Fruit fly (Drosophila melanogaster): ENCODE data around the gene Fim.

Fim gene

dm6 chrX:17293385-17293784 is 8.3 kb downstream of the Fim start (continued):
- TF ChIP-seq Ets21C (GFP tag; optimal IDR thresholded peaks at IDR 0.05) (no peak), pdm3 (GFP tag; optimal IDR thresholded peaks at IDR 0.05) (peak; percentile 4), achi (GFP tag; optimal IDR thresholded peaks at IDR 0.05) (peak; percentile 9), eg (GFP tag; IDR thresholded peaks at IDR 0.05) (peak; percentile 52; the same call in 1 of the 3 replicates), topi (GFP tag; optimal IDR thresholded peaks at IDR 0.05) (peak; percentile 24), Ets96B (tag; optimal IDR thresholded peaks at IDR 0.05) (peak; percentile 15), CG3919 (GFP tag; optimal IDR thresholded peaks at IDR 0.05) (peak; percentile 31), CG11294 (GFP tag; IDR thresholded peaks at IDR 0.05) (no peak), vri (GFP tag; optimal IDR thresholded peaks at IDR 0.05) (no peak), Blimp-1 (GFP tag; optimal IDR thresholded peaks at IDR 0.05) (no peak), CG6276 (GFP tag; optimal IDR thresholded peaks at IDR 0.05) (no peak), Gug (GFP tag; IDR thresholded peaks at IDR 0.05) (no peak), CG32006 (GFP tag; optimal IDR thresholded peaks at IDR 0.05) (peak; percentile 25), CG1621 (tag; optimal IDR thresholded peaks at IDR 0.05) (no peak), Eip78C (GFP tag) (peak; percentile 78), Sox15 (GFP tag; optimal IDR thresholded peaks at IDR 0.05) (no peak), Eip93F (GFP tag; optimal IDR thresholded peaks at IDR 0.05) (no peak), fkh (GFP tag; optimal IDR thresholded peaks at IDR 0.05) (peak; percentile 30), CG15336 (GFP tag; IDR thresholded peaks at IDR 0.05) (peak; percentile 38; the same call in 1 of the 2 replicates), net (GFP tag; optimal IDR thresholded peaks at IDR 0.05) (no peak), CG6808 (GFP tag; optimal IDR thresholded peaks at IDR 0.05) (no peak), CG11902 (GFP tag; optimal IDR thresholded peaks at IDR 0.05) (no peak)

DNA sequence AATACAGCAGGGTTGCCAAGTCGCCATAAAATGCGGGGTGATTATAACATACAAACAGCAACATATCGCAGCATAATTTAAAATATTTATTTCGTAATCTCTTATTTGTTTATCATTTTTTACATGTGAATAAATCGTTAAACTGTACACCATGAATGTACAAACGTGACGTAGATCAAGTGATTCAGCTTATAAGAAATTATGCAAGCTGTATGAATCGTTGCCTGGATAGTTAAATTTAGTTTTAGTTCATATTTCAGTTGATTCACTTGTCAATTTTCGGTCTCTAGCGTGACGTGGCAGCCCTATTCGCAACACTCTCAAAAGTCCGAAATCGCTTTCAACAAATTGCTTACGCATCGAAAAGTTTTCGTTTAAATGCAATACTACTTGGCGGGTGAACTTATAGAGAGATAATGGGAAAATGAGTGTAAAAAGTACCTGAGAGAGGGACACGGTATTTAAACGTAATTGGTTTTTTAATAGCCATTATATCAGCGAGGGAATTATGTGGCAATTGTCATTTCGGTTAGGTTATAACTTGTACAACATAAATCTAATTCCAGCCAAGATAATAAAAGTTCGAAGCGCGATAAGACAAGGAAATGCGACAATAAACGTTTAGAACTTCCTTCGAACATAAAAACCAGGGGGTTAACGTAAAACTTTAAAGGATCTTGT is 9.5 kb downstream of the Fim start:
- TF ChIP-seq Sox15 (GFP tag; optimal IDR thresholded peaks at IDR 0.05), result peak; percentile 62
- no peak for TF ChIP-seq Gug (GFP tag; IDR thresholded peaks at IDR 0.05)
- TF ChIP-seq salr (GFP tag; optimal IDR thresholded peaks at IDR 0.05), result peak in 1 of 2 experiments; percentile 4
- TF ChIP-seq eg (GFP tag; IDR thresholded peaks at IDR 0.05), result no peak; the same call in 2 of the 3 replicates
- TF ChIP-seq Ets21C (GFP tag; optimal IDR thresholded peaks at IDR 0.05), result peak; percentile 55
- TF ChIP-seq CG8632 (GFP tag; optimal IDR thresholded peaks at IDR 0.05), result peak; percentile 62
- TF ChIP-seq CG8119 (GFP tag; IDR thresholded peaks at IDR 0.05), result peak; percentile 62; the same call in 2 of the 3 replicates
- peak; percentile 8 for TF ChIP-seq fd59A (GFP tag; optimal IDR thresholded peaks at IDR 0.05)
- peak; percentile 9 for TF ChIP-seq CG6276 (GFP tag; optimal IDR thresholded peaks at IDR 0.05)
- TF ChIP-seq OdsH (GFP tag; optimal IDR thresholded peaks at IDR 0.05), result peak; percentile 69
- TF ChIP-seq acj6 (GFP tag; optimal IDR thresholded peaks at IDR 0.05), result peak; percentile 67
- no peak for TF ChIP-seq CG32006 (GFP tag; optimal IDR thresholded peaks at IDR 0.05)
- peak; percentile 28 for TF ChIP-seq CG6808 (GFP tag; optimal IDR thresholded peaks at IDR 0.05)
- no peak for TF ChIP-seq Hr38 (GFP tag; optimal IDR thresholded peaks at IDR 0.05)
- peak; percentile 75 for TF ChIP-seq lz (GFP tag; optimal IDR thresholded peaks at IDR 0.05)
- peak; percentile 21 for TF ChIP-seq CG3032 (tag; optimal IDR thresholded peaks at IDR 0.05)
- peak; percentile 78 for TF ChIP-seq CG34406 (GFP tag; optimal IDR thresholded peaks at IDR 0.05)
- TF ChIP-seq ss (GFP tag; optimal IDR thresholded peaks at IDR 0.05), result peak in 1 of 2 experiments; percentile 15
- peak; percentile 46 for TF ChIP-seq Blimp-1 (GFP tag; optimal IDR thresholded peaks at IDR 0.05)
- TF ChIP-seq Ets96B (tag; optimal IDR thresholded peaks at IDR 0.05), result no peak
- TF ChIP-seq CG7368 (GFP tag; optimal IDR thresholded peaks at IDR 0.05), result peak; percentile 33
- peak; percentile 66 for TF ChIP-seq CG3919 (GFP tag; optimal IDR thresholded peaks at IDR 0.05)
- TF ChIP-seq CG10669 (GFP tag; optimal IDR thresholded peaks at IDR 0.05), result peak; percentile 39
- peak; percentile 79 for TF ChIP-seq Smox (GFP tag; optimal IDR thresholded peaks at IDR 0.05)
- TF ChIP-seq cyc (GFP tag; optimal IDR thresholded peaks at IDR 0.05), result peak; percentile 62
- peak; percentile 80 for TF ChIP-seq esn (GFP tag; optimal IDR thresholded peaks at IDR 0.05)
- TF ChIP-seq dsx (GFP tag; optimal IDR thresholded peaks at IDR 0.05; ENCODE audit: poor library complexity, severe bottlenecking), result peak; percentile 16
- peak; percentile 46 for TF ChIP-seq Sox14 (GFP tag; optimal IDR thresholded peaks at IDR 0.05)
- TF ChIP-seq topi (GFP tag; optimal IDR thresholded peaks at IDR 0.05), result peak; percentile 79
- peak; percentile 71 for TF ChIP-seq Hr39 (GFP tag; optimal IDR thresholded peaks at IDR 0.05)
- TF ChIP-seq pdm3 (GFP tag; optimal IDR thresholded peaks at IDR 0.05), result peak; percentile 64
- peak; percentile 81 for TF ChIP-seq Met (GFP tag; optimal IDR thresholded peaks at IDR 0.05)
- peak; percentile 73 for TF ChIP-seq Sox102F (GFP tag; optimal IDR thresholded peaks at IDR 0.05)
- TF ChIP-seq Eip75B (GFP tag; optimal IDR thresholded peaks at IDR 0.05), result peak; percentile 69
- TF ChIP-seq net (GFP tag; optimal IDR thresholded peaks at IDR 0.05), result peak; percentile 54
- TF ChIP-seq CG31627 (GFP tag; optimal IDR thresholded peaks at IDR 0.05), result peak; percentile 77
- peak; percentile 54 for TF ChIP-seq CG11902 (GFP tag; optimal IDR thresholded peaks at IDR 0.05)
- TF ChIP-seq CG8319 (GFP tag; optimal IDR thresholded peaks at IDR 0.05), result peak; percentile 35
- peak; percentile 8 for TF ChIP-seq CG10631 (GFP tag; optimal IDR thresholded peaks at IDR 0.05)

Data from whole organism, prepupa.